Fruit fly (Drosophila melanogaster) whole organism, embryonic: Measurements from ENCODE around the gene ppk30.

ENCODE experiments used
- ATbp ChIP-seq: fragments of 200-800 bp; sonication (Bioruptor generic); optimal IDR thresholded peaks from 2 replicates; lab custom pipeline; 2017; ENCODE audit warnings: missing biosample characterization, mild to moderate bottlenecking, missing genetic modification characterization, missing genetic modification reagents
- Ada2b ChIP-seq: fragments of 200-800 bp; sonication (Bioruptor generic); IDR thresholded peaks from 2 replicates; pipeline ENCODE4 v1.3.6; 2022; ENCODE audit warnings: missing biosample characterization, missing genetic modification characterization
- Adf1 ChIP-seq: fragments of 200-800 bp; sonication (Bioruptor generic); IDR thresholded peaks from 2 replicates; pipeline ENCODE4 v1.3.6; 2022; ENCODE audit warnings: missing biosample characterization, missing genetic modification characterization
- CG11560 ChIP-seq: fragments of 200-800 bp; sonication (Bioruptor generic); IDR thresholded peaks from 3 replicates; pipeline ENCODE4 v1.3.6; 2022; ENCODE audit warnings: missing biosample characterization, missing genetic modification characterization
- CG12219 ChIP-seq: fragments of 200-800 bp; sonication (Bioruptor generic); optimal IDR thresholded peaks from 3 replicates; lab custom pipeline; 2018; ENCODE audit warnings: missing biosample characterization, mild to moderate bottlenecking, missing genetic modification characterization
- CG12236 ChIP-seq: fragments of 200-800 bp; sonication (Bioruptor generic); optimal IDR thresholded peaks from 2 replicates; lab custom pipeline; 2016; ENCODE audit warnings: missing biosample characterization, missing genetic modification characterization
- CG13424 ChIP-seq: fragments of 200-800 bp; sonication (Bioruptor generic); optimal IDR thresholded peaks from 2 replicates; lab custom pipeline; 2019; ENCODE audit warnings: missing biosample characterization, mild to moderate bottlenecking, missing genetic modification characterization, moderate library complexity
- CG15269 ChIP-seq: fragments of 200-800 bp; sonication (Bioruptor generic); optimal IDR thresholded peaks from 2 replicates; lab custom pipeline; 2018; ENCODE audit warnings: missing biosample characterization, mild to moderate bottlenecking, missing genetic modification characterization, moderate library complexity
- CG15479 ChIP-seq: fragments of 200-800 bp; sonication (Bioruptor generic); optimal IDR thresholded peaks from 3 replicates; lab custom pipeline; 2019; ENCODE audit warnings: missing biosample characterization, mild to moderate bottlenecking, missing genetic modification characterization, moderate library complexity
- CG15696 ChIP-seq: fragments of 200-800 bp; sonication (Bioruptor generic); optimal IDR thresholded peaks from 2 replicates; lab custom pipeline; 2019; ENCODE audit warnings: missing biosample characterization, mild to moderate bottlenecking, missing genetic modification characterization, moderate library complexity
- CG1603 ChIP-seq: fragments of 200-800 bp; sonication (Bioruptor generic); optimal IDR thresholded peaks from 2 replicates; lab custom pipeline; 2019; ENCODE audit warnings: missing biosample characterization, mild to moderate bottlenecking, missing genetic modification characterization, moderate library complexity
- CG17385 ChIP-seq: fragments of 200-800 bp; sonication (Bioruptor generic); optimal IDR thresholded peaks from 3 replicates; lab custom pipeline; 2018; ENCODE audit warnings: missing biosample characterization, mild to moderate bottlenecking, missing genetic modification characterization
- CG2120 ChIP-seq: fragments of 200-800 bp; sonication (Bioruptor generic); optimal IDR thresholded peaks from 3 replicates; lab custom pipeline; 2016; ENCODE audit warnings: missing biosample characterization, missing genetic modification characterization
- CG32767 ChIP-seq: fragments of 200-800 bp; sonication (Bioruptor generic); IDR thresholded peaks from 2 replicates; pipeline ENCODE4 v1.3.6; 2022; ENCODE audit warnings: missing biosample characterization, missing genetic modification characterization
- CG4328 ChIP-seq: fragments of 200-800 bp; sonication (Bioruptor generic); optimal IDR thresholded peaks from 3 replicates; lab custom pipeline; 2017; ENCODE audit warnings: missing biosample characterization, missing genetic modification reagents, missing genetic modification characterization
- CG4617 ChIP-seq: fragments of 200-800 bp; sonication (Bioruptor generic); optimal IDR thresholded peaks from 3 replicates; lab custom pipeline; 2016; ENCODE audit warnings: missing biosample characterization, missing genetic modification characterization, borderline replicate concordance
- CG7839 ChIP-seq: fragments of 200-800 bp; sonication (Bioruptor generic); optimal IDR thresholded peaks from 3 replicates; lab custom pipeline; 2018; ENCODE audit warnings: missing biosample characterization, mild to moderate bottlenecking, missing genetic modification characterization, moderate library complexity
- CG7928 ChIP-seq: fragments of 200-800 bp; sonication (Bioruptor generic); optimal IDR thresholded peaks from 2 replicates; lab custom pipeline; 2017; ENCODE audit warnings: missing biosample characterization, mild to moderate bottlenecking, missing genetic modification characterization
- CG9437 ChIP-seq: fragments of 200-800 bp; sonication (Bioruptor generic); optimal IDR thresholded peaks from 2 replicates; lab custom pipeline; 2018; ENCODE audit warnings: missing biosample characterization, mild to moderate bottlenecking, missing genetic modification characterization
- CG9817 ChIP-seq: fragments of 200-800 bp; sonication (Bioruptor generic); optimal IDR thresholded peaks from 2 replicates; lab custom pipeline; 2018; ENCODE audit warnings: missing biosample characterization, mild to moderate bottlenecking, missing genetic modification characterization, moderate library complexity
- D ChIP-seq, 2 experiments: fragments of 200-800 bp in 1 of 2; fragments of >200 bp in 1 of 2; sonication (Bioruptor generic) in 1 of 2; optimal IDR thresholded peaks; 2 replicates in 1 of 2; 3 replicates in 1 of 2; lab custom pipeline; 2017; ENCODE audit warnings: mild to moderate bottlenecking in 1 of 2, missing biosample characterization in 1 of 2, missing genetic modification characterization in 1 of 2, missing genetic modification reagents in 1 of 2
- Dek ChIP-seq: fragments of 200-800 bp; sonication (Bioruptor generic); optimal IDR thresholded peaks from 3 replicates; lab custom pipeline; 2019; ENCODE audit warnings: missing biosample characterization, mild to moderate bottlenecking, missing genetic modification characterization, moderate library complexity
- Eip74EF ChIP-seq, 2 experiments: fragments of 200-800 bp in 1 of 2; fragments of >200 bp in 1 of 2; sonication (Bioruptor generic) in 1 of 2; optimal IDR thresholded peaks; 2 replicates each; lab custom pipeline; 2017 to 2019; ENCODE audit warnings: missing biosample characterization in 2 of 2, missing genetic modification characterization in 2 of 2, mild to moderate bottlenecking in 1 of 2, moderate library complexity in 1 of 2
- Fer3 ChIP-seq: fragments of 200-800 bp; sonication (Bioruptor generic); optimal IDR thresholded peaks from 2 replicates; lab custom pipeline; 2018; ENCODE audit warnings: missing biosample characterization, mild to moderate bottlenecking, missing genetic modification characterization, moderate library complexity
- HHEX ChIP-seq: fragments of 200-800 bp; sonication (Bioruptor generic); optimal IDR thresholded peaks from 3 replicates; lab custom pipeline; 2017; ENCODE audit warnings: missing biosample characterization, mild to moderate bottlenecking, missing genetic modification characterization, missing genetic modification reagents
- Mad ChIP-seq: fragments of 200-800 bp; sonication (Bioruptor generic); optimal IDR thresholded peaks from 2 replicates; lab custom pipeline; 2016; ENCODE audit warnings: missing biosample characterization, missing genetic modification characterization
- Neu2 ChIP-seq: fragments of 200-800 bp; sonication (Bioruptor generic); optimal IDR thresholded peaks from 3 replicates; lab custom pipeline; 2016; ENCODE audit warnings: missing biosample characterization, missing genetic modification characterization, borderline replicate concordance
- Sry-β ChIP-seq: fragments of 200-800 bp; sonication (Bioruptor generic); optimal IDR thresholded peaks from 2 replicates; lab custom pipeline; 2018; ENCODE audit warnings: missing biosample characterization, mild to moderate bottlenecking, missing genetic modification characterization, moderate library complexity
- Sry-δ ChIP-seq: fragments of 200-800 bp; sonication (Bioruptor generic); optimal IDR thresholded peaks from 2 replicates; lab custom pipeline; 2016; ENCODE audit warnings: missing biosample characterization, missing genetic modification characterization
- Xrp1 ChIP-seq: fragments of 200-800 bp; sonication (Bioruptor generic); IDR thresholded peaks from 2 replicates; pipeline ENCODE4 v1.3.6; 2022; ENCODE audit warnings: missing biosample characterization, missing genetic modification characterization
- ash1 ChIP-seq: fragments of 200-800 bp; sonication (Bioruptor generic); optimal IDR thresholded peaks from 2 replicates; lab custom pipeline; 2018; ENCODE audit warnings: missing biosample characterization, mild to moderate bottlenecking, missing genetic modification characterization
- az2 ChIP-seq: fragments of 200-800 bp; sonication (Bioruptor generic); optimal IDR thresholded peaks from 3 replicates; lab custom pipeline; 2016; ENCODE audit warnings: missing biosample characterization, missing genetic modification characterization
- bab2 ChIP-seq: fragments of 200-800 bp; sonication (Bioruptor generic); optimal IDR thresholded peaks from 2 replicates; lab custom pipeline; 2016; ENCODE audit warnings: missing biosample characterization, missing genetic modification characterization
- btn ChIP-seq: fragments of 200-800 bp; sonication (Bioruptor generic); optimal IDR thresholded peaks from 2 replicates; lab custom pipeline; 2016; ENCODE audit warnings: missing biosample characterization, missing genetic modification characterization
- ci ChIP-seq: fragments of 200-800 bp; sonication (Bioruptor generic); IDR thresholded peaks from 3 replicates; pipeline ENCODE4 v1.3.6; 2022; ENCODE audit warnings: missing biosample characterization, missing genetic modification characterization
- dmrt11E ChIP-seq: fragments of 200-800 bp; sonication (Bioruptor generic); optimal IDR thresholded peaks from 3 replicates; lab custom pipeline; 2018; ENCODE audit warnings: missing biosample characterization, mild to moderate bottlenecking, missing genetic modification characterization, moderate library complexity
- esg ChIP-seq: fragments of 200-800 bp; sonication (Bioruptor generic); conservative IDR thresholded peaks from 2 replicates; pipeline ENCODE4 v1.3.6; 2022; ENCODE audit warnings: missing biosample characterization, missing genetic modification characterization
- gem ChIP-seq: fragments of 200-800 bp; sonication (Bioruptor generic); optimal IDR thresholded peaks from 2 replicates; lab custom pipeline; 2019; ENCODE audit warnings: missing biosample characterization, mild to moderate bottlenecking, missing genetic modification characterization, moderate library complexity
- ind ChIP-seq: fragments of 200-800 bp; sonication (Bioruptor generic); optimal IDR thresholded peaks from 3 replicates; lab custom pipeline; 2016; ENCODE audit warnings: missing biosample characterization, missing genetic modification characterization
- nau ChIP-seq: fragments of 200-800 bp; sonication (Bioruptor generic); optimal IDR thresholded peaks from 3 replicates; lab custom pipeline; 2017; ENCODE audit warnings: missing biosample characterization, mild to moderate bottlenecking, missing genetic modification characterization, missing genetic modification reagents
- nmo ChIP-seq: fragments of 200-800 bp; sonication (Bioruptor generic); optimal IDR thresholded peaks from 2 replicates; lab custom pipeline; 2018; ENCODE audit warnings: missing biosample characterization, mild to moderate bottlenecking, missing genetic modification characterization, moderate library complexity
- repo ChIP-seq: fragments of 200-800 bp; sonication (Bioruptor generic); optimal IDR thresholded peaks from 2 replicates; lab custom pipeline; 2016; ENCODE audit warnings: missing biosample characterization, missing genetic modification characterization
- ro ChIP-seq: fragments of 200-800 bp; sonication (Bioruptor generic); IDR thresholded peaks from 2 replicates; pipeline ENCODE4 v1.3.6; 2022; ENCODE audit warnings: missing biosample characterization, missing genetic modification characterization
- row ChIP-seq: fragments of 200-800 bp; sonication (Bioruptor generic); IDR thresholded peaks from 3 replicates; pipeline ENCODE4 v1.3.6; 2022; ENCODE audit warnings: missing biosample characterization, missing genetic modification characterization
- slp2 ChIP-seq: fragments of 200-800 bp; sonication (Bioruptor generic); optimal IDR thresholded peaks from 2 replicates; lab custom pipeline; 2016; ENCODE audit warnings: missing biosample characterization, missing genetic modification characterization
- sna ChIP-seq: fragments of 200-800 bp; sonication (Bioruptor generic); IDR thresholded peaks from 2 replicates; pipeline ENCODE4 v1.3.6; 2022; ENCODE audit warnings: missing biosample characterization, missing genetic modification characterization; ENCODE audit not compliant: partially characterized antibody
- tin ChIP-seq: fragments of 200-800 bp; sonication (Bioruptor generic); optimal IDR thresholded peaks from 3 replicates; lab custom pipeline; 2016; ENCODE audit warnings: missing biosample characterization, missing genetic modification characterization
- vvl ChIP-seq: fragments of 200-800 bp; sonication (Bioruptor generic); IDR thresholded peaks from 2 replicates; pipeline ENCODE4 v1.3.6; 2022; ENCODE audit warnings: missing biosample characterization, missing genetic modification characterization
- zf30C ChIP-seq: fragments of 200-800 bp; sonication (Bioruptor generic); optimal IDR thresholded peaks from 3 replicates; lab custom pipeline; 2018; ENCODE audit warnings: missing biosample characterization, mild to moderate bottlenecking, missing genetic modification characterization
- zfh2 ChIP-seq: fragments of 200-800 bp; sonication (Bioruptor generic); optimal IDR thresholded peaks from 2 replicates; lab custom pipeline; 2016; ENCODE audit warnings: missing biosample characterization, missing genetic modification characterization

Gene ppk30

dm6 chr3R:29690539-29690852 lies 21.5 kb downstream of the ppk30 start (continued):
- peak; percentile 40; the same call in 1 of the 2 replicates for TF ChIP-seq Xrp1 (GFP tag; lab: Robert Waterston, UW)
- peak; percentile 37 for TF ChIP-seq CG15269 (tag; lab: Kevin White, UChicago)
- TF ChIP-seq nau (GFP tag; lab: Kevin White, UChicago) = no peak
- no peak for TF ChIP-seq tin
- peak; percentile 41 for TF ChIP-seq az2 (GFP tag; lab: Kevin White, UChicago)
- no peak for TF ChIP-seq CG15479 (GFP tag; lab: Kevin White, UChicago)
- TF ChIP-seq bab2 = peak; percentile 28
- peak; percentile 28 for TF ChIP-seq CG15696 (tag; lab: Kevin White, UChicago)
- no peak for TF ChIP-seq sna (GFP tag; lab: Robert Waterston, UW)
- no peak for TF ChIP-seq CG11560 (tag; lab: Robert Waterston, UW)
- no peak for TF ChIP-seq CG17385 (GFP tag; lab: Kevin White, UChicago)
- TF ChIP-seq CG9437 (GFP tag; lab: Kevin White, UChicago) = peak; percentile 20
- peak; percentile 74 for TF ChIP-seq vvl (GFP tag; lab: Robert Waterston, UW)
- TF ChIP-seq Ada2b (GFP tag; lab: Robert Waterston, UW) = peak; percentile 58
- peak; percentile 0 for TF ChIP-seq CG2120
- TF ChIP-seq CG7839 (tag; lab: Kevin White, UChicago) = peak; percentile 58
- no peak for TF ChIP-seq Adf1 (GFP tag; lab: Robert Waterston, UW)
- peak; percentile 11 for TF ChIP-seq slp2 (GFP tag; lab: Kevin White, UChicago)
- peak; percentile 61 for TF ChIP-seq dmrt11E (tag; lab: Kevin White, UChicago)
- TF ChIP-seq CG12219 = peak; percentile 35
- no peak for TF ChIP-seq Neu2 (GFP tag; lab: Kevin White, UChicago)
- TF ChIP-seq CG7928 (GFP tag; lab: Kevin White, UChicago) = no peak
- peak; percentile 68 for TF ChIP-seq row (GFP tag; lab: Robert Waterston, UW)
- peak; percentile 45 for TF ChIP-seq Fer3 (tag; lab: Kevin White, UChicago)
- no peak for TF ChIP-seq CG12236 (GFP tag; lab: Kevin White, UChicago)
- peak in 1 of 2 experiments; percentile 12 for TF ChIP-seq Eip74EF (GFP tag; optimal IDR thresholded peaks at IDR 0.05; lab: Kevin White, UChicago)
- TF ChIP-seq CG32767 (GFP tag; lab: Robert Waterston, UW) = peak; percentile 29; the same call in 1 of the 2 replicates
- TF ChIP-seq Sry-δ = no peak
- TF ChIP-seq CG1603 = peak; percentile 71
- no peak for TF ChIP-seq ash1 (GFP tag; lab: Kevin White, UChicago)
- no peak for TF ChIP-seq CG4328 (GFP tag; lab: Kevin White, UChicago)
- TF ChIP-seq CG9817 (tag; lab: Kevin White, UChicago) = peak; percentile 22
- TF ChIP-seq gem (tag; lab: Kevin White, UChicago) = peak; percentile 72
- TF ChIP-seq ind = peak; percentile 19
- TF ChIP-seq zfh2 (GFP tag; lab: Kevin White, UChicago) = no peak
- TF ChIP-seq HHEX (GFP tag; lab: Kevin White, UChicago) = no peak
- TF ChIP-seq CG4617 = no peak
- TF ChIP-seq D (optimal IDR thresholded peaks at IDR 0.05; lab: Kevin White, UChicago) = no peak
- TF ChIP-seq D (GFP tag; optimal IDR thresholded peaks at IDR 0.05; lab: Kevin White, UChicago) = peak; percentile 37
- no peak for TF ChIP-seq btn (GFP tag; lab: Kevin White, UChicago)
- TF ChIP-seq ci (GFP tag; lab: Robert Waterston, UW) = no peak
- TF ChIP-seq Sry-β (GFP tag; lab: Kevin White, UChicago) = no peak
- TF ChIP-seq CG13424 (tag; lab: Kevin White, UChicago) = peak; percentile 58
- TF ChIP-seq Dek (tag; lab: Kevin White, UChicago) = peak; percentile 14
- peak; percentile 53 for TF ChIP-seq zf30C
- TF ChIP-seq esg (GFP tag; lab: Robert Waterston, UW) = 0 out of 2 replicates have a peak, but pooled peaks have one; percentile 38
- TF ChIP-seq ro (GFP tag; lab: Robert Waterston, UW) = no peak
- no peak for TF ChIP-seq repo
- no peak for TF ChIP-seq Mad (GFP tag; lab: Kevin White, UChicago)
- peak; percentile 33 for TF ChIP-seq ATbp
- peak; percentile 60 for TF ChIP-seq nmo (GFP tag; lab: Kevin White, UChicago)
